Worm (Caenorhabditis elegans): ENCODE data around the gene srw-12.

DNA sequence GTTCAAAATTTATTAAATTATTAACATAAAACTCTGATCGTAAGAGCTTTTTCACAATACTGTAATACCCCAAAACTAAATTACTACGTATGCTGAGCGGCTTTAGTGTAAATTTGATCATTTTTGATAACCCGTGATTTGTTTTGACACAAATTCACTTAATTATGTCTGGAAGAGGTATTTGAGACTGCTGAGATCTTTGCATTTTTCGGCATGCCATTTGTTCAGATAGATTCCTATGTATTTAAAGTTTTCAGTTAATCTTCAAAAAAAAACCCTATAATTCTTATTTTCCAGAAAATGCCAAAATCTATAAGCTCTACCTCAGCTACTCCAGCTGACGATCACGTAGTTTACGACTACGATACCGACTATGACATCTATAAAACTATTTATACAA lies 8.2 kb downstream of the srw-12 start, which contains the start of gene srw-15:
- TF ChIP-seq ZK546.5 (tag; optimal IDR thresholded peaks at IDR 0.05) (no peak), skn-1 (tag; optimal IDR thresholded peaks at IDR 0.05) (no peak), Y55F3AM.14 (GFP tag; optimal IDR thresholded peaks at IDR 0.05) (no peak), nhr-25 (tag; optimal IDR thresholded peaks at IDR 0.05) (no peak), mdl-1 (tag; optimal IDR thresholded peaks at IDR 0.05) (no peak)
